Worm (Caenorhabditis elegans) whole organism, L3 larva: Measurements from ENCODE around the gene D2045.9.

Experiments used
- ceh-82 ChIP-seq: fragments of 150-350 bp; optimal IDR thresholded peaks from 2 replicates; lab custom pipeline; 2014; ENCODE audit warnings: missing biosample characterization, missing genetic modification characterization
- elt-2 ChIP-seq: sonication (generic microtip); optimal IDR thresholded peaks from 2 replicates; lab custom pipeline; 2016; ENCODE audit warnings: missing genetic modification reagents, mild to moderate bottlenecking, missing genetic modification characterization, missing compliant biosample characterization
- elt-3 ChIP-seq, 3 experiments: fragments of 150-350 bp in 1 of 3; sonication (generic microtip) in 2 of 3; optimal IDR thresholded peaks; 2 replicates in 2 of 3; 4 replicates in 1 of 3; lab custom pipeline; 2014 to 2017; ENCODE audit warnings: missing biosample characterization in 3 of 3, missing genetic modification characterization in 3 of 3
- fkh-10 ChIP-seq: sonication (generic microtip); optimal IDR thresholded peaks from 2 replicates; lab custom pipeline; 2017; ENCODE audit warnings: missing biosample characterization, missing genetic modification reagents, missing genetic modification characterization
- fos-1 ChIP-seq: fragments of 150-350 bp; optimal IDR thresholded peaks from 2 replicates; lab custom pipeline; 2014; ENCODE audit warnings: missing biosample characterization, missing genetic modification characterization
- jun-1 ChIP-seq: fragments of 150-350 bp; optimal IDR thresholded peaks from 2 replicates; lab custom pipeline; 2014; ENCODE audit warnings: missing biosample characterization, missing genetic modification reagents, missing genetic modification characterization
- lin-39 ChIP-seq: fragments of 150-350 bp; optimal IDR thresholded peaks from 2 replicates; lab custom pipeline; 2018; ENCODE audit warnings: missing biosample characterization, missing genetic modification reagents, missing genetic modification characterization
- nhr-12 ChIP-seq: fragments of 150-350 bp; optimal IDR thresholded peaks from 2 replicates; lab custom pipeline; 2014; ENCODE audit warnings: missing biosample characterization, missing genetic modification characterization
- nhr-67 ChIP-seq: fragments of 150-350 bp; optimal IDR thresholded peaks from 2 replicates; lab custom pipeline; 2014; ENCODE audit warnings: missing biosample characterization, missing genetic modification characterization
- nhr-76 ChIP-seq: fragments of 150-350 bp; sonication (generic microtip); optimal IDR thresholded peaks from 5 replicates; lab custom pipeline; 2014; ENCODE audit warnings: missing biosample characterization, missing genetic modification characterization
- nhr-77 ChIP-seq: fragments of 150-350 bp; optimal IDR thresholded peaks from 2 replicates; lab custom pipeline; 2014; ENCODE audit warnings: missing biosample characterization, missing genetic modification characterization
- skn-1 ChIP-seq: fragments of 150-350 bp; optimal IDR thresholded peaks from 2 replicates; lab custom pipeline; 2014; ENCODE audit warnings: missing biosample characterization, missing genetic modification characterization
- snpc-4 ChIP-seq: fragments of 150-350 bp; optimal IDR thresholded peaks from 2 replicates; lab custom pipeline; 2014; ENCODE audit warnings: missing biosample characterization, missing genetic modification characterization

ce11 chrIII:10446730-10447129 is 28.3 kb upstream of the D2045.9 start, which contains the start of gene H04D03.7:
- TF ChIP-seq elt-2 (tag; lab: Kevin White, UChicago): no peak
- TF ChIP-seq ceh-82 (tag; lab: Kevin White, UChicago): no peak
- no peak for TF ChIP-seq nhr-67 (tag; lab: Kevin White, UChicago)
- TF ChIP-seq nhr-76 (tag; lab: Kevin White, UChicago): no peak
- no peak for TF ChIP-seq nhr-77 (tag; lab: Kevin White, UChicago)
- TF ChIP-seq jun-1 (tag; lab: Kevin White, UChicago): no peak
- no peak for TF ChIP-seq skn-1 (tag; lab: Kevin White, UChicago)
- no peak for TF ChIP-seq fos-1 (tag; lab: Kevin White, UChicago)
- TF ChIP-seq snpc-4: no peak
- TF ChIP-seq nhr-12: no peak
- no peak for TF ChIP-seq lin-39
- no peak for TF ChIP-seq fkh-10 (GFP tag; lab: Kevin White, UChicago)
- no peak for TF ChIP-seq elt-3 (tag; optimal IDR thresholded peaks at IDR 0.05; lab: Kevin White, UChicago)
